Worm (Caenorhabditis elegans) whole organism, L4/young adult: Measurements from ENCODE around the gene F49H6.17.

ENCODE experiments used
- dao-5 ChIP-seq: sonication (generic microtip); optimal IDR thresholded peaks from 2 replicates; lab custom pipeline; 2016; ENCODE audit warnings: missing genotype, missing genetic modification characterization, moderate library complexity, missing compliant biosample characterization
- him-1 ChIP-seq: sonication (generic microtip); optimal IDR thresholded peaks from 2 replicates; lab custom pipeline; 2016; ENCODE audit warnings: missing genotype, missing genetic modification reagents, missing genetic modification characterization, missing compliant biosample characterization

DNA sequence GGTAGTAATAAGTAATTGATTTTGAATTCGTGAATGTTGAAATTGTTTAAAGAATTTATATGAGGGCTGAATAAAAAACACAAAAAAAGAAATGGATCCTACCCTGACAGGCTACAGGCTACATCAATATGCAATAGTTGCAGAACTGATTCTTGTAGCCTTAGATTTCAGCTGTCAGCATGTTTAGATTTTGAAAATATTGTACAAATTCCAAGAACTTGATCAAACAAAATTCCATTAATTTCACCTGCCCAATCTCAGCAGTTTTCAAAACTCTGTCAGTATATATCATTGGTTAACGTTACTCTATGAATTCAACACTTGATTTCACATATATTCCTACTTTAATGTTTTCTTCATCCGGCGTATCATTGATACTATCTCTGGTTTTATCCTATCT, 10.6 kb downstream of the F49H6.17 start:
- TF ChIP-seq him-1 (tag; lab: Kevin White, UChicago): no peak
- TF ChIP-seq dao-5 (tag; lab: Kevin White, UChicago): no peak
